Worm (Caenorhabditis elegans) whole organism, L4 larva: ENCODE results near the gene K11C4.1.
A peak's percentile ranks its signal among the peaks of the same experiment; 100 is the strongest.

Experiments
- F26F4.8 ChIP-seq: fragments of 200-800 bp; sonication (Bioruptor generic); conservative IDR thresholded peaks from 2 replicates; pipeline ENCODE4 v1.3.6; 2022; ENCODE audit warnings: missing genetic modification characterization, missing compliant biosample characterization
- T20F7.1 ChIP-seq: fragments of 200-800 bp; sonication (Bioruptor generic); optimal IDR thresholded peaks from 2 replicates; lab custom pipeline; 2018; ENCODE audit warnings: mild to moderate bottlenecking, missing genetic modification characterization, missing compliant biosample characterization
- aha-1 ChIP-seq: fragments of 150-350 bp; peaks from one replicate; lab custom pipeline; 2014; ENCODE audit warnings: missing biosample characterization, missing genetic modification characterization
- aly-2 ChIP-seq: sonication (generic microtip); optimal IDR thresholded peaks from 2 replicates; lab custom pipeline; 2018; ENCODE audit warnings: missing biosample characterization, missing genetic modification characterization
- ceh-28 ChIP-seq: fragments of 150-350 bp; optimal IDR thresholded peaks from 2 replicates; lab custom pipeline; 2014; ENCODE audit warnings: missing biosample characterization, missing genetic modification reagents, missing genetic modification characterization
- ceh-32 ChIP-seq: sonication (generic microtip); optimal IDR thresholded peaks from 2 replicates; lab custom pipeline; 2016; ENCODE audit warnings: mild to moderate bottlenecking, missing genetic modification characterization, missing compliant biosample characterization; ENCODE audit not compliant: poor library complexity
- daf-16 ChIP-seq, 3 experiments: sonication (generic microtip); optimal IDR thresholded peaks; 2 replicates each; lab custom pipeline; 2016 to 2017; ENCODE audit warnings: missing genetic modification characterization in 3 of 3, missing genetic modification reagents in 3 of 3, mild to moderate bottlenecking in 2 of 3, missing compliant biosample characterization in 2 of 3, missing biosample characterization in 1 of 3, moderate library complexity in 1 of 3
- dmd-6 ChIP-seq: fragments of 200-800 bp; sonication (Bioruptor generic); IDR thresholded peaks from 2 replicates; pipeline ENCODE4 v1.3.6; 2022; ENCODE audit warnings: missing genetic modification reagents, missing genetic modification characterization, missing compliant biosample characterization
- dpl-1 ChIP-seq: fragments of 150-350 bp; optimal IDR thresholded peaks from 2 replicates; lab custom pipeline; 2014; ENCODE audit warnings: missing biosample characterization, missing genetic modification reagents, missing genetic modification characterization
- hif-1 ChIP-seq, 2 experiments: sonication (generic microtip); optimal IDR thresholded peaks; 2 replicates each; lab custom pipeline; 2016 to 2017; ENCODE audit warnings: missing compliant biosample characterization in 2 of 2, missing genetic modification characterization in 2 of 2, missing genetic modification reagents in 2 of 2, missing genotype in 2 of 2, mild to moderate bottlenecking in 1 of 2
- hlh-11 ChIP-seq: fragments of 200-800 bp; sonication (Bioruptor generic); optimal IDR thresholded peaks from 2 replicates; lab custom pipeline; 2018; ENCODE audit warnings: mild to moderate bottlenecking, missing genetic modification characterization, missing compliant biosample characterization
- hlh-30 ChIP-seq: sonication (generic microtip); optimal IDR thresholded peaks from 2 replicates; lab custom pipeline; 2017; ENCODE audit warnings: antibody characterized with exemption, mild to moderate bottlenecking, missing genetic modification characterization, missing compliant biosample characterization; ENCODE audit not compliant: insufficient read depth
- lin-13 ChIP-seq: fragments of 150-350 bp; optimal IDR thresholded peaks from 2 replicates; lab custom pipeline; 2014; ENCODE audit warnings: missing biosample characterization, missing genetic modification reagents, missing genetic modification characterization
- mdl-1 ChIP-seq, 2 experiments: fragments of 150-350 bp in 1 of 2; sonication (generic microtip) in 1 of 2; optimal IDR thresholded peaks; 2 replicates each; lab custom pipeline; 2014 to 2017; ENCODE audit warnings: missing biosample characterization in 2 of 2, missing genetic modification characterization in 2 of 2
- mes-2 ChIP-seq: sonication (generic microtip); optimal IDR thresholded peaks from 2 replicates; lab custom pipeline; 2016; ENCODE audit warnings: missing genotype, mild to moderate bottlenecking, missing genetic modification characterization, missing compliant biosample characterization; ENCODE audit not compliant: poor library complexity, severe bottlenecking
- mxl-2 ChIP-seq: fragments of 200-800 bp; sonication (Bioruptor generic); conservative IDR thresholded peaks from 2 replicates; pipeline ENCODE4 v1.3.6; 2022; ENCODE audit warnings: missing genetic modification reagents, missing genetic modification characterization, missing compliant biosample characterization
- nhr-102 ChIP-seq: sonication (generic microtip); optimal IDR thresholded peaks from 2 replicates; lab custom pipeline; 2016; ENCODE audit warnings: mild to moderate bottlenecking, missing genetic modification characterization, moderate library complexity, missing compliant biosample characterization
- nhr-28 ChIP-seq: fragments of 150-350 bp; optimal IDR thresholded peaks from 2 replicates; lab custom pipeline; 2014; ENCODE audit warnings: missing biosample characterization, missing genetic modification characterization
- nhr-48 ChIP-seq: sonication (generic microtip); optimal IDR thresholded peaks from 2 replicates; lab custom pipeline; 2016; ENCODE audit warnings: mild to moderate bottlenecking, missing genetic modification characterization, missing compliant biosample characterization
- nhr-76 ChIP-seq: fragments of 150-350 bp; optimal IDR thresholded peaks from 2 replicates; lab custom pipeline; 2014; ENCODE audit warnings: missing biosample characterization, missing genetic modification characterization
- nhr-77 ChIP-seq: fragments of 150-350 bp; optimal IDR thresholded peaks from 2 replicates; lab custom pipeline; 2014; ENCODE audit warnings: missing biosample characterization, missing genetic modification characterization
- spr-3 ChIP-seq: fragments of 200-800 bp; sonication (Bioruptor generic); optimal IDR thresholded peaks from 2 replicates; lab custom pipeline; 2018; ENCODE audit warnings: mild to moderate bottlenecking, missing genetic modification characterization, missing compliant biosample characterization
- unc-62 ChIP-seq, 3 experiments: fragments of 150-350 bp in 1 of 3; sonication (generic microtip); optimal IDR thresholded peaks in 2 of 3; peaks in 1 of 3; 1 replicate in 1 of 3; 2 replicates in 2 of 3; lab custom pipeline; 2014 to 2017; ENCODE audit warnings: missing biosample characterization in 3 of 3, missing genetic modification characterization in 3 of 3, missing genetic modification reagents in 3 of 3, missing genotype in 1 of 3
- vab-7 ChIP-seq: fragments of 200-800 bp; sonication (Bioruptor generic); IDR thresholded peaks from 2 replicates; pipeline ENCODE4 v1.3.6; 2022; ENCODE audit warnings: missing genetic modification reagents, missing genetic modification characterization, missing compliant biosample characterization
- ztf-7 ChIP-seq: fragments of 150-350 bp; optimal IDR thresholded peaks from 2 replicates; lab custom pipeline; 2014; ENCODE audit warnings: missing biosample characterization, missing genetic modification characterization

K11C4.1 gene

DNA sequence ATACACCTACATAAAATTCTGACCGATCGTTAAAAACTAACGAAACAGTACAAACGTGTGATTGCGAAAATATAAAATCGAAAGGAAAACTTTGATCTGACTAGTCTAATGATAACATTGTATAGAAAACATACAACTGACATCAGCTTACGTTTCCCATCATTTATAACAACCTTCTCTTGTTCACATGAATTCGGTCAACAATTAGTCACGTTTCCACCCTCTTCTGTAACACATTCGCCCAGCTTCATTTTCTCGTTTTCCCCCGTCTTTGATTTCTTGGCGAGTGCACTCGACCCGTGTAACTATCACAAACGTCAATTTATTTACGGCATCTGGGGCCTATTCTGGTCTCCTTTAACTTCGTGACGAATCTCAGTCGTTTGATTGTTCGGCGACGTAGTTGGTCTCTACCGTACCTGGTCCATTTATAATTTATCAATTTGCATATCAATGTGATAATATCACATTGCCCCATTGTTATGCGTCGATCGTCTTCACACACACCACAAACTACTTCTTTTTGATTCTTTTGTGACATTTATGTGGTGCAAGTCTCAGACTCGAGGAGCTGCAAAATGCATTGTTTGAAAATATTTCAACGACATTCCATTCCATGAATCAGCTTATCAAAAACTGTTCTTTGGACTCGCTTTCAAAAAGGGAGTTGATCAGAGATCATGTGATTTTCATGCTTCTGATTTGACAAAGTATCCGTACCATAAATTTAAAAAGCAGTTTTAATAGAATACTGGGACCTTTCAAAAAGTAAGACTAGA is 4.2 kb downstream of the K11C4.1 start:
- peak; percentile 29 for TF ChIP-seq nhr-28 (tag; lab: Kevin White, UChicago)
- peak in 1 of 2 experiments; percentile 11 for TF ChIP-seq daf-16 (GFP tag; optimal IDR thresholded peaks at IDR 0.05; lab: Kevin White, UChicago)
- TF ChIP-seq daf-16 (tag; optimal IDR thresholded peaks at IDR 0.05; lab: Kevin White, UChicago), result peak; percentile 56
- peak; percentile 32 for TF ChIP-seq hlh-30 (tag; lab: Kevin White, UChicago)
- TF ChIP-seq mxl-2 (GFP tag; lab: Robert Waterston, UW), result 0 out of 2 replicates have a peak, but pooled peaks have one; percentile 53
- peak in 1 of 2 experiments; percentile 64 for TF ChIP-seq unc-62 (GFP tag; optimal IDR thresholded peaks at IDR 0.05 in 1 of 2; lab: Kevin White, UChicago)
- no peak for TF ChIP-seq unc-62 (tag; optimal IDR thresholded peaks at IDR 0.05; lab: Kevin White, UChicago)
- peak in 1 of 2 experiments; percentile 38 for TF ChIP-seq hif-1 (tag; optimal IDR thresholded peaks at IDR 0.05; lab: Kevin White, UChicago)
- no peak for TF ChIP-seq nhr-77 (tag; lab: Kevin White, UChicago)
- TF ChIP-seq nhr-48 (tag; lab: Kevin White, UChicago), result peak; percentile 52
- TF ChIP-seq mdl-1 (tag; optimal IDR thresholded peaks at IDR 0.05; lab: Kevin White, UChicago), result peak in 1 of 2 experiments; percentile 39
- peak; percentile 35 for TF ChIP-seq mes-2 (tag; lab: Kevin White, UChicago)
- no peak for TF ChIP-seq nhr-102 (tag; lab: Kevin White, UChicago)
- TF ChIP-seq hlh-11 (tag; lab: Kevin White, UChicago), result peak; percentile 34
- TF ChIP-seq aha-1 (tag; lab: Kevin White, UChicago), result peak; percentile 89
- TF ChIP-seq ceh-32, result no peak
- TF ChIP-seq spr-3 (GFP tag; lab: Kevin White, UChicago), result no peak
- peak; percentile 53 for TF ChIP-seq dmd-6 (GFP tag; lab: Robert Waterston, UW)

DNA sequence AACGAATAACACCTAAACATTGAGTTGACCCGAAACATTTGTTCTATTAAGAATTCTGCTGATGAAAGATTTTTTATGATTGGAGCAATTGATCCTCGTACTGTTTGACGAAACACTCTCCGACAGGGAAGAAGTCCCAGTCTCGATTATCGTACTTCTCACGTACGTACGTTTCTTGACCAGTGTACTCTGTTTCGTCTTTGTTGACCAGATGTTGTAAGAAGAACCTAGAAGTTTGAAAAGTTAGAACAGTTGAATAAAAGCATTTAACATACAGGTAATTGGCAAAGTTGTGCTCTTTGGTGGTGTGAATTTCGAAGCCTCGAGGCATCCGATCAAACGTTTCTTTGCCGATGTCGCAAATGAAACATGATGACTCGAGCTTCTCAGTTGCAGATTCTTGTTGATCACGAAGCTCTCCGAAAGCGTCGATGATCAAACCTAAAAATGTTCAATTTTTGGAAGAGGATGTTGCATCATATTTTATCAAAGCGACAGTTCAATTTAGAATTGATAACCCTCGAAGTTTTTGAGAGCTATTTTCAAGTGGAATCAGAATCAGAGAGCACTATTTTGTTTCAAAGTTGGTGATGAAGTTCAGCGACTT is 5.2 kb downstream of the K11C4.1 start:
- TF ChIP-seq unc-62 (GFP tag; optimal IDR thresholded peaks at IDR 0.05 in 1 of 2; lab: Kevin White, UChicago), result peak in 1 of 2 experiments; percentile 98
- no peak for TF ChIP-seq unc-62 (tag; optimal IDR thresholded peaks at IDR 0.05; lab: Kevin White, UChicago)
- no peak for TF ChIP-seq aly-2 (tag; lab: Kevin White, UChicago)
- TF ChIP-seq nhr-77 (tag; lab: Kevin White, UChicago), result no peak

DNA sequence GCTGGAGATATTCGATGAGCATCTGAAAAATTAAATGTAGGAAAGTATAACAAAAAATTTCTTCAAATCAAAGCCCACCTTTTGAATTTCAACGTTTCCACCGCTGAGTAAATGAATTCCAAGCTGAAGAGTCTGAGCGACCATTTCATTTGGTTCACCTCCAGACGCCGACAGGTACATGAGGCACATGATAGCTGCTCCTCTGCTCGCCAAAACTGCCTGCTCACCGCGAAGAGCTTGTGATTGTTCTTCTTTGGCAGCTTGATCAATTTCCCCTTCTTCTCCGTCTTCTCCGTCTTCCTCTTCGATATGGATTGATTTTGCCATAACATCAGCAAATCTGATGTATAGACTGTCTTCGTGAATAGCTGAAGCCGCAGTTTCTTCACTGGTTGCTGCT is 9.6 kb downstream of the K11C4.1 start:
- TF ChIP-seq dpl-1 (GFP tag; lab: Kevin White, UChicago) (no peak), unc-62 (GFP tag; optimal IDR thresholded peaks at IDR 0.05 in 1 of 2; lab: Kevin White, UChicago) (peak in 1 of 2 experiments; percentile 93), unc-62 (tag; optimal IDR thresholded peaks at IDR 0.05; lab: Kevin White, UChicago) (no peak), ztf-7 (no peak)

DNA sequence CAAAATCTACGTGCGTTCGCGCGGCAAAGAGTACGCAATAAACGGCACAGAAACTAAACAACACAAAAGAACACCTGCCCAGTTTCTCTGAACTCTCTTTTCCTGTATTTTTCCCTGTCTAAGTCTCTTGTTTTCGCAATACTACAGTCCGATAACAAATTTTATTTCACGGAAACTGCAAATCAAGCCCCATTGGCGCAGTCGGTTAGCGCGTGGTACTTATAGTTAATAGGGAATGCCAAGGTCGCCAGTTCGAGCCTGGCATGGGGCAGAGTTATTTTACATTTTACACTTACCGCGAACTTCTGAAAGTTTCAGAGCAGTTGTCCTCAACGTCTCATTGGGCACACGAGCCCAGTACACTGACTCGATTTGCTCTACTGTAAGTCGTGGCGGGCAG is 20.5 kb downstream of the K11C4.1 start:
- TF ChIP-seq vab-7 (GFP tag; lab: Robert Waterston, UW) (0 out of 2 replicates have a peak, but pooled peaks have one; percentile 17), F26F4.8 (GFP tag; lab: Robert Waterston, UW) (0 out of 2 replicates have a peak, but pooled peaks have one; percentile 14), dmd-6 (GFP tag; lab: Robert Waterston, UW) (0 out of 2 replicates have a peak, but pooled peaks have one; percentile 14), ceh-28 (tag; lab: Kevin White, UChicago) (no peak), unc-62 (GFP tag; optimal IDR thresholded peaks at IDR 0.05 in 1 of 2; lab: Kevin White, UChicago) (peak in 1 of 2 experiments; percentile 38), unc-62 (tag; optimal IDR thresholded peaks at IDR 0.05; lab: Kevin White, UChicago) (no peak)

DNA sequence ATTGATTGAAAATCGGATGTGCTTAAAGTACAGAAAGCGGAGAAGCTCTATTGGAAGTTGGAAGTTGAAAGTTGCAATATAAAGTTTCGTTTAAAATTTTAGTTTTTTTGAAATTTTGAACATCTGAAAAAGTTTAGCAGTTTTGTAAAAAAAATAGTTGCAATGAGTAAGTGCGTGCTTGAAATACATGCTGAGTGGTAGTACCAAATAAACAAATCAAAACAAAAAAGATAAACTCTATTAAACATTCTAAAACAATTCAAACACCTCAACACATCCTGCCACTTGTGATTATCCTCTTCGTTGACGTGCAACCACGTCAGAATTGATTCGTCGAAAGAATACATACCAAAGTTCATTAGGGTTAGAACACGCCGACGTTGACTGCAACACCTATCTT is 22.5 kb downstream of the K11C4.1 start:
- TF ChIP-seq unc-62 (GFP tag; optimal IDR thresholded peaks at IDR 0.05 in 1 of 2; lab: Kevin White, UChicago), result peak in 1 of 2 experiments; percentile 92
- no peak for TF ChIP-seq unc-62 (tag; optimal IDR thresholded peaks at IDR 0.05; lab: Kevin White, UChicago)
- TF ChIP-seq T20F7.1 (GFP tag; lab: Kevin White, UChicago), result no peak
- no peak for TF ChIP-seq lin-13
- TF ChIP-seq nhr-76 (tag; lab: Kevin White, UChicago), result no peak
- no peak for TF ChIP-seq vab-7 (GFP tag; lab: Robert Waterston, UW)
